Worm (Caenorhabditis elegans) whole organism, L4 larva: ENCODE data around the gene met-2.

ENCODE experiments used
- F26F4.8 ChIP-seq: fragments of 200-800 bp; sonication (Bioruptor generic); conservative IDR thresholded peaks from 2 replicates; pipeline ENCODE4 v1.3.6; 2022; ENCODE audit warnings: missing genetic modification characterization, missing compliant biosample characterization
- Y105C5A.15 ChIP-seq: fragments of 200-800 bp; sonication (Bioruptor generic); IDR thresholded peaks from 2 replicates; pipeline ENCODE4 v1.3.6; 2022; ENCODE audit warnings: missing genetic modification characterization, missing compliant biosample characterization
- Y75B8A.6 ChIP-seq: fragments of 200-800 bp; sonication (Bioruptor generic); IDR thresholded peaks from 2 replicates; pipeline ENCODE4 v1.3.6; 2022; ENCODE audit warnings: missing genetic modification reagents, missing genetic modification characterization, missing compliant biosample characterization
- ZK337.2 ChIP-seq: fragments of 200-800 bp; sonication (Bioruptor generic); IDR thresholded peaks from 2 replicates; pipeline ENCODE4 v1.3.6; 2022; ENCODE audit warnings: missing genetic modification reagents, missing genetic modification characterization, missing compliant biosample characterization
- aha-1 ChIP-seq: fragments of 150-350 bp; peaks from one replicate; lab custom pipeline; 2014; ENCODE audit warnings: missing biosample characterization, missing genetic modification characterization
- aly-2 ChIP-seq: sonication (generic microtip); optimal IDR thresholded peaks from 2 replicates; lab custom pipeline; 2018; ENCODE audit warnings: missing biosample characterization, missing genetic modification characterization
- ama-1 ChIP-seq: fragments of 150-350 bp; optimal IDR thresholded peaks from 2 replicates; lab custom pipeline; 2014; ENCODE audit warnings: inconsistent platforms, mixed read lengths
- ceh-44 ChIP-seq: fragments of 200-800 bp; sonication (Bioruptor generic); IDR thresholded peaks from 2 replicates; pipeline ENCODE4 v1.3.6; 2022; ENCODE audit warnings: missing genetic modification reagents, missing genetic modification characterization, missing compliant biosample characterization
- cey-2 ChIP-seq: sonication (generic microtip); optimal IDR thresholded peaks from 3 replicates; lab custom pipeline; 2017; ENCODE audit warnings: missing genetic modification characterization, mild to moderate bottlenecking, missing compliant biosample characterization, antibody characterized with exemption, borderline replicate concordance; ENCODE audit not compliant: insufficient read depth
- dmd-6 ChIP-seq: fragments of 200-800 bp; sonication (Bioruptor generic); IDR thresholded peaks from 2 replicates; pipeline ENCODE4 v1.3.6; 2022; ENCODE audit warnings: missing genetic modification reagents, missing genetic modification characterization, missing compliant biosample characterization
- dmd-8 ChIP-seq: fragments of 200-800 bp; sonication (Bioruptor generic); IDR thresholded peaks from 2 replicates; pipeline ENCODE4 v1.3.6; 2022; ENCODE audit warnings: missing genetic modification characterization, missing compliant biosample characterization
- dmd-9 ChIP-seq: fragments of 200-800 bp; sonication (Bioruptor generic); IDR thresholded peaks from 2 replicates; pipeline ENCODE4 v1.3.6; 2022; ENCODE audit warnings: missing genetic modification reagents, missing genetic modification characterization, missing compliant biosample characterization
- dpl-1 ChIP-seq: fragments of 150-350 bp; optimal IDR thresholded peaks from 2 replicates; lab custom pipeline; 2014; ENCODE audit warnings: missing biosample characterization, missing genetic modification reagents, missing genetic modification characterization
- egl-27 ChIP-seq: sonication (generic microtip); optimal IDR thresholded peaks from 3 replicates; lab custom pipeline; 2017; ENCODE audit warnings: missing biosample characterization, missing genetic modification reagents, missing genetic modification characterization
- egl-43 ChIP-seq: fragments of 200-800 bp; sonication (Bioruptor generic); IDR thresholded peaks from 2 replicates; pipeline ENCODE4 v1.3.6; 2022; ENCODE audit warnings: missing genetic modification reagents, missing genetic modification characterization, missing compliant biosample characterization
- fkh-10 ChIP-seq: fragments of 150-350 bp; optimal IDR thresholded peaks from 2 replicates; lab custom pipeline; 2014; ENCODE audit warnings: missing biosample characterization, missing genetic modification reagents, missing genetic modification characterization
- hlh-30 ChIP-seq: sonication (generic microtip); optimal IDR thresholded peaks from 2 replicates; lab custom pipeline; 2017; ENCODE audit warnings: antibody characterized with exemption, mild to moderate bottlenecking, missing genetic modification characterization, missing compliant biosample characterization; ENCODE audit not compliant: insufficient read depth
- lin-1 ChIP-seq: fragments of 200-800 bp; sonication (Bioruptor generic); IDR thresholded peaks from 2 replicates; pipeline ENCODE4 v1.3.6; 2022; ENCODE audit warnings: missing genetic modification reagents, missing genetic modification characterization, missing compliant biosample characterization
- lin-15B ChIP-seq: fragments of 150-350 bp; sonication (generic microtip); optimal IDR thresholded peaks from 3 replicates; lab custom pipeline; 2014; ENCODE audit warnings: missing biosample characterization, missing genetic modification characterization
- lsy-2 ChIP-seq, 2 experiments: fragments of 150-350 bp in 1 of 2; sonication (generic microtip) in 1 of 2; optimal IDR thresholded peaks; 2 replicates each; lab custom pipeline; 2014 to 2017; ENCODE audit warnings: missing biosample characterization in 2 of 2, missing genetic modification characterization in 2 of 2
- madf-5 ChIP-seq, 2 experiments: fragments of 200-800 bp; sonication (Bioruptor generic); IDR thresholded peaks; 2 replicates each; pipeline ENCODE4 v1.3.6; 2022; ENCODE audit warnings: missing compliant biosample characterization in 2 of 2, missing genetic modification characterization in 2 of 2
- madf-9 ChIP-seq: fragments of 200-800 bp; sonication (Bioruptor generic); conservative IDR thresholded peaks from 2 replicates; pipeline ENCODE4 v1.3.6; 2022; ENCODE audit warnings: missing genetic modification reagents, missing genetic modification characterization, missing compliant biosample characterization
- mdl-1 ChIP-seq, 2 experiments: fragments of 150-350 bp in 1 of 2; sonication (generic microtip) in 1 of 2; optimal IDR thresholded peaks; 2 replicates each; lab custom pipeline; 2014 to 2017; ENCODE audit warnings: missing biosample characterization in 2 of 2, missing genetic modification characterization in 2 of 2
- mep-1 ChIP-seq: fragments of 150-350 bp; sonication (generic microtip); optimal IDR thresholded peaks from 3 replicates; lab custom pipeline; 2014; ENCODE audit warnings: missing biosample characterization, missing genetic modification characterization
- mxl-3 ChIP-seq: fragments of 200-800 bp; sonication (Bioruptor generic); optimal IDR thresholded peaks from 2 replicates; lab custom pipeline; 2018; ENCODE audit warnings: mild to moderate bottlenecking, missing genetic modification characterization, missing compliant biosample characterization
- nhr-111 ChIP-seq: fragments of 200-800 bp; sonication (Bioruptor generic); optimal IDR thresholded peaks from 2 replicates; lab custom pipeline; 2018; ENCODE audit warnings: mild to moderate bottlenecking, missing genetic modification characterization, missing compliant biosample characterization
- nhr-25 ChIP-seq: sonication (generic microtip); optimal IDR thresholded peaks from 2 replicates; lab custom pipeline; 2017; ENCODE audit warnings: missing genetic modification characterization, mild to moderate bottlenecking, missing compliant biosample characterization, antibody characterized with exemption, moderate library complexity, borderline replicate concordance; ENCODE audit not compliant: insufficient read depth
- nhr-42 ChIP-seq: fragments of 200-800 bp; sonication (Bioruptor generic); IDR thresholded peaks from 2 replicates; pipeline ENCODE4 v1.3.6; 2022; ENCODE audit warnings: missing genetic modification characterization, missing compliant biosample characterization
- nhr-76 ChIP-seq: fragments of 150-350 bp; optimal IDR thresholded peaks from 2 replicates; lab custom pipeline; 2014; ENCODE audit warnings: missing biosample characterization, missing genetic modification characterization
- php-3 ChIP-seq: fragments of 200-800 bp; sonication (Bioruptor generic); IDR thresholded peaks from 2 replicates; pipeline ENCODE4 v1.3.6; 2022; ENCODE audit warnings: missing genetic modification reagents, missing genetic modification characterization, missing compliant biosample characterization
- rbr-2 ChIP-seq: sonication (generic microtip); optimal IDR thresholded peaks from 2 replicates; lab custom pipeline; 2016; ENCODE audit warnings: missing genotype, missing genetic modification characterization, missing compliant biosample characterization
- saeg-2 ChIP-seq: fragments of 200-800 bp; sonication (Bioruptor generic); IDR thresholded peaks from 2 replicates; pipeline ENCODE4 v1.3.6; 2022; ENCODE audit warnings: missing genetic modification reagents, missing genetic modification characterization, missing compliant biosample characterization
- snpc-4 ChIP-seq: fragments of 150-350 bp; optimal IDR thresholded peaks from 2 replicates; lab custom pipeline; 2014; ENCODE audit warnings: missing biosample characterization, missing genetic modification characterization
- tag-97 ChIP-seq: fragments of 200-800 bp; sonication (Bioruptor generic); IDR thresholded peaks from 2 replicates; pipeline ENCODE4 v1.3.6; 2022; ENCODE audit warnings: missing genetic modification characterization, missing compliant biosample characterization
- unc-62 ChIP-seq, 3 experiments: fragments of 150-350 bp in 1 of 3; sonication (generic microtip); optimal IDR thresholded peaks in 2 of 3; peaks in 1 of 3; 1 replicate in 1 of 3; 2 replicates in 2 of 3; lab custom pipeline; 2014 to 2017; ENCODE audit warnings: missing biosample characterization in 3 of 3, missing genetic modification characterization in 3 of 3, missing genetic modification reagents in 3 of 3, missing genotype in 1 of 3
- zag-1 ChIP-seq: fragments of 150-350 bp; optimal IDR thresholded peaks from 2 replicates; lab custom pipeline; 2014; ENCODE audit warnings: missing biosample characterization, missing genetic modification characterization
- zfp-2 ChIP-seq: sonication (generic microtip); optimal IDR thresholded peaks from 2 replicates; lab custom pipeline; 2016; ENCODE audit warnings: mild to moderate bottlenecking, missing genetic modification characterization, missing compliant biosample characterization
- zfp-3 ChIP-seq: fragments of 200-800 bp; sonication (Bioruptor generic); conservative IDR thresholded peaks from 2 replicates; pipeline ENCODE4 v1.3.6; 2022; ENCODE audit warnings: missing genetic modification reagents, missing genetic modification characterization, missing compliant biosample characterization
- ztf-11 ChIP-seq: fragments of 150-350 bp; optimal IDR thresholded peaks from 2 replicates; lab custom pipeline; 2014; ENCODE audit warnings: missing biosample characterization, missing genetic modification characterization
- ztf-7 ChIP-seq: fragments of 150-350 bp; optimal IDR thresholded peaks from 2 replicates; lab custom pipeline; 2014; ENCODE audit warnings: missing biosample characterization, missing genetic modification characterization

Gene met-2

ce11 chrIII:8371595-8372305, 3.4 kb upstream of the met-2 start, which contains the start of gene lmbr-1:
lmbr-1 (plus strand) TSS chrIII:8372255.
- no peak for TF ChIP-seq dmd-9
- TF ChIP-seq fkh-10 (GFP tag; lab: Kevin White, UChicago) = no peak
- TF ChIP-seq aha-1 (tag; lab: Kevin White, UChicago) = peak; percentile 65

DNA sequence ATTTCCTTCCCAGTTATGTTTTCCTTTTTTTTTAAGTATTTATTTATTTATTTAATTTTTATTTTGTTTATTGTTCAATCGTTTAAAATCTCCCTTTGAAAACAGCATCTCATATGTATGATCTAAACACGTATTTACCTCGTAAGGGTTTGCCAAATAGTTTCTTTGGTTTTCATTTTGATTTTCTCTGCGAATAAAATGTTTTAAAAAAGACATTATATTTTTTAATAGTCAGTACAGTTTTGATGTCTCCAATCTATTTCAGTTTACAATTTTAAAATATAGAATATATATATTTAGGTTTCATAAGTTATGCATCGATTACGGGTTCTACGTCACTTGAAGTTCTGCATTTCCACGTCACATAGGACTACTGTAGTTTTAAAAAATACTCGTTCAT, 5.5 kb downstream of the met-2 start, which contains the start of gene R05D3.12:
Gene R05D3.12, plus strand, starts transcription at position 301 of the 400 bp plus-strand sequence.
- TF ChIP-seq madf-9 (GFP tag; lab: Robert Waterston, UW) = no peak
- TF ChIP-seq nhr-111 (GFP tag; lab: Kevin White, UChicago) = no peak

DNA sequence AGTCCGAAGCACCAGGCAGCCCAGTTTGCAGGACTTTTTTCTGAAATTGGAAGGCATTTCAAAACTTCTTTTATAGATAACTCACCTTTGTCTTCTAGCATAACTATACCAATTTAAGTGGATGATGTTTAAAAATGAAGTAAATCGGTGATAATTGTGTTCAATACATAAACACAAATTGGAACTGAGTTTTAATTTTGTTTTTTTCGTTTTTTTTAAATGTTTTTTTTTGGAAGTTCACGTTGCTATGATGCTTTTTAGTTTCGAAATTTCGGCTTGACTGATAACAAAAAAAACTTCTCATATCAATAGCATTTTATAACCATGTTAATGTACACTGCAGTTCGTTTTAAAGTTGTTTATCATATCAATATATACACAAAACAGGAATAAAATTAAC, 14.4 kb downstream of the met-2 start, which contains the start of gene ZK353.4:
Gene ZK353.4, minus strand, starts transcription at position 101 of the 400 bp plus-strand sequence.
- TF ChIP-seq lin-1 (GFP tag; lab: Robert Waterston, UW) = no peak
- no peak for TF ChIP-seq ztf-7
- no peak for TF ChIP-seq mxl-3 (GFP tag; lab: Kevin White, UChicago)
- no peak for TF ChIP-seq cey-2
- no peak for TF ChIP-seq tag-97 (GFP tag; lab: Robert Waterston, UW)
- no peak for TF ChIP-seq egl-27 (tag; lab: Kevin White, UChicago)
- no peak for TF ChIP-seq Y105C5A.15 (GFP tag; lab: Robert Waterston, UW)

- TF ChIP-seq php-3 (no peak), tag-97 (GFP tag; lab: Robert Waterston, UW) (no peak), ztf-11 (tag; lab: Kevin White, UChicago) (no peak), zag-1 (tag; lab: Kevin White, UChicago) (no peak), ama-1 (lab: Kevin White, UChicago) (no peak), fkh-10 (GFP tag; lab: Kevin White, UChicago) (peak; percentile 27), hlh-30 (tag; lab: Kevin White, UChicago) (peak; percentile 85), dmd-9 (no peak), ceh-44 (GFP tag; lab: Robert Waterston, UW) (no peak), egl-43 (GFP tag; lab: Robert Waterston, UW) (no peak), lin-15B (tag; lab: Kevin White, UChicago) (no peak), nhr-42 (GFP tag; lab: Robert Waterston, UW) (no peak), mdl-1 (tag; optimal IDR thresholded peaks at IDR 0.05; lab: Kevin White, UChicago) (peak in 1 of 2 experiments; percentile 28), zfp-2 (no peak), Y75B8A.6 (no peak), rbr-2 (no peak), dmd-8 (no peak), mep-1 (tag; lab: Kevin White, UChicago) (no peak), nhr-76 (tag; lab: Kevin White, UChicago) (no peak), dpl-1 (GFP tag; lab: Kevin White, UChicago) (no peak), nhr-25 (no peak), zfp-3 (no peak), unc-62 (GFP tag; optimal IDR thresholded peaks at IDR 0.05 in 1 of 2; lab: Kevin White, UChicago) (peak in 1 of 2 experiments; percentile 4), unc-62 (tag; optimal IDR thresholded peaks at IDR 0.05; lab: Kevin White, UChicago) (no peak), F26F4.8 (GFP tag; lab: Robert Waterston, UW) (no peak), dmd-6 (GFP tag; lab: Robert Waterston, UW) (peak; percentile 14; the same call in 1 of the 2 replicates), ZK337.2 (GFP tag; lab: Robert Waterston, UW) (no peak), egl-27 (tag; lab: Kevin White, UChicago) (no peak), snpc-4 (tag; lab: Kevin White, UChicago) (no peak), aly-2 (no peak), lsy-2 (tag; optimal IDR thresholded peaks at IDR 0.05; lab: Kevin White, UChicago) (peak; percentile 33 to 56), saeg-2 (GFP tag; lab: Robert Waterston, UW) (no peak), madf-5 (GFP tag; IDR thresholded peaks at IDR 0.05; lab: Robert Waterston, UW) (no peak)
Observed at ce11 chrIII:8392307-8392706, 17.2 kb downstream of the met-2 start.
